Fruit fly (Drosophila melanogaster) whole organism, prepupa: ENCODE measurements around the gene Taf10b.

ENCODE experiments used
- CG10631 ChIP-seq: fragments of 200-800 bp; sonication (Bioruptor generic); optimal IDR thresholded peaks from 2 replicates; lab custom pipeline; 2016; ENCODE audit warnings: missing biosample characterization, missing genetic modification characterization
- CG3032 ChIP-seq: fragments of 200-800 bp; optimal IDR thresholded peaks from 2 replicates; lab custom pipeline; 2019; ENCODE audit warnings: missing biosample characterization, mild to moderate bottlenecking, missing genetic modification characterization, moderate library complexity
- CG31627 ChIP-seq: fragments of 200-800 bp; sonication (Bioruptor generic); optimal IDR thresholded peaks from 3 replicates; lab custom pipeline; 2016; ENCODE audit warnings: missing biosample characterization, missing genetic modification characterization
- CG6808 ChIP-seq: fragments of 200-800 bp; sonication (Bioruptor generic); optimal IDR thresholded peaks from 3 replicates; lab custom pipeline; 2017; ENCODE audit warnings: missing biosample characterization, missing genetic modification characterization, mild to moderate bottlenecking, moderate library complexity, missing genetic modification reagents
- CG6854 ChIP-seq: fragments of 200-800 bp; sonication (Bioruptor generic); optimal IDR thresholded peaks from 2 replicates; lab custom pipeline; 2017; ENCODE audit warnings: missing biosample characterization, mild to moderate bottlenecking, missing genetic modification characterization
- Eip78C ChIP-seq: fragments of 200-800 bp; sonication (Bioruptor generic); peaks from one replicate; lab custom pipeline; 2016; ENCODE audit warnings: missing biosample characterization, missing genetic modification characterization
- Gug ChIP-seq: fragments of 200-800 bp; sonication (Bioruptor generic); IDR thresholded peaks from 2 replicates; pipeline ENCODE4 v1.3.6; 2022; ENCODE audit warnings: missing biosample characterization, missing genetic modification characterization
- Hr38 ChIP-seq: sonication (Bioruptor generic); optimal IDR thresholded peaks from 2 replicates; lab custom pipeline; 2016; ENCODE audit warnings: missing biosample characterization, missing genetic modification characterization
- OdsH ChIP-seq: fragments of 200-800 bp; sonication (Bioruptor generic); optimal IDR thresholded peaks from 3 replicates; lab custom pipeline; 2016; ENCODE audit warnings: missing biosample characterization, missing genetic modification characterization
- Sox14 ChIP-seq: fragments of 200-800 bp; sonication (Bioruptor generic); optimal IDR thresholded peaks from 3 replicates; lab custom pipeline; 2016; ENCODE audit warnings: missing biosample characterization, missing genetic modification characterization
- achi ChIP-seq: fragments of 200-800 bp; sonication (Bioruptor generic); optimal IDR thresholded peaks from 3 replicates; lab custom pipeline; 2016; ENCODE audit warnings: missing biosample characterization, missing genetic modification characterization
- fd59A ChIP-seq: fragments of 200-800 bp; sonication (Bioruptor generic); optimal IDR thresholded peaks from 2 replicates; lab custom pipeline; 2017; ENCODE audit warnings: missing biosample characterization, mild to moderate bottlenecking, missing genetic modification characterization, missing genetic modification reagents
- salr ChIP-seq, 2 experiments: fragments of 200-800 bp; sonication (Bioruptor generic); optimal IDR thresholded peaks; 3 replicates each; lab custom pipeline; 2016 to 2018; ENCODE audit warnings: missing biosample characterization in 2 of 2, missing genetic modification characterization in 2 of 2, mild to moderate bottlenecking in 1 of 2

dm6 chr2L:2737561-2737960 lies 30.1 kb downstream of the Taf10b start:
- no peak for TF ChIP-seq CG6808
- no peak for TF ChIP-seq CG31627 (GFP tag; lab: Kevin White, UChicago)
- no peak for TF ChIP-seq achi
- no peak for TF ChIP-seq Hr38 (GFP tag; lab: Kevin White, UChicago)
- TF ChIP-seq OdsH (GFP tag; lab: Kevin White, UChicago), result no peak
- TF ChIP-seq fd59A, result no peak
- TF ChIP-seq Gug (GFP tag; lab: Robert Waterston, UW), result no peak
- TF ChIP-seq salr (GFP tag; optimal IDR thresholded peaks at IDR 0.05; lab: Kevin White, UChicago), result no peak
- no peak for TF ChIP-seq Sox14 (GFP tag; lab: Kevin White, UChicago)
- no peak for TF ChIP-seq CG3032 (tag; lab: Kevin White, UChicago)
- TF ChIP-seq CG6854 (GFP tag; lab: Kevin White, UChicago), result no peak
- no peak for TF ChIP-seq Eip78C (GFP tag; lab: Kevin White, UChicago)
- no peak for TF ChIP-seq CG10631 (GFP tag; lab: Kevin White, UChicago)
